Worm (Caenorhabditis elegans): ENCODE results near the gene F56H11.2.
A peak's percentile ranks its signal among the peaks of the same experiment; 100 is the strongest.

The F56H11.2 gene

ce11 chrIV:9510439-9510838 lies 22.5 kb downstream of the F56H11.2 start, which contains the start of gene C33A12.4 (continued):
- TF ChIP-seq ztf-11 (tag; optimal IDR thresholded peaks at IDR 0.05), result no peak
- no peak for TF ChIP-seq fkh-4 (tag; optimal IDR thresholded peaks at IDR 0.05; ENCODE audit: borderline replicate concordance)
- TF ChIP-seq efl-1 (optimal IDR thresholded peaks at IDR 0.05), result no peak
- TF ChIP-seq efl-1 (GFP tag; optimal IDR thresholded peaks at IDR 0.05 in 1 of 2), result peak in 1 of 2 experiments; percentile 62
- TF ChIP-seq nhr-71 (tag; optimal IDR thresholded peaks at IDR 0.05), result peak; percentile 38
- TF ChIP-seq hlh-17 (GFP tag; optimal IDR thresholded peaks at IDR 0.05; ENCODE audit: borderline replicate concordance), result no peak
- TF ChIP-seq lin-13 (GFP tag; optimal IDR thresholded peaks at IDR 0.05), result peak; percentile 5
- no peak for TF ChIP-seq unc-62 (GFP tag; optimal IDR thresholded peaks at IDR 0.05)
- no peak for TF ChIP-seq unc-130 (tag; optimal IDR thresholded peaks at IDR 0.05)
- no peak for TF ChIP-seq nhr-12 (tag; optimal IDR thresholded peaks at IDR 0.05)
- peak; percentile 30 for TF ChIP-seq xbp-1 (tag; optimal IDR thresholded peaks at IDR 0.05)
- TF ChIP-seq mep-1 (tag; optimal IDR thresholded peaks at IDR 0.05), result peak; percentile 14
- TF ChIP-seq sox-4 (tag; optimal IDR thresholded peaks at IDR 0.05), result peak; percentile 50
- no peak for TF ChIP-seq lin-39 (tag; optimal IDR thresholded peaks at IDR 0.05)
- no peak for TF ChIP-seq lsy-2 (tag; optimal IDR thresholded peaks at IDR 0.05)
- TF ChIP-seq ztf-4 (tag; optimal IDR thresholded peaks at IDR 0.05), result peak; percentile 8
- no peak for TF ChIP-seq lin-14 (GFP tag; optimal IDR thresholded peaks at IDR 0.05)
- TF ChIP-seq elt-3 (tag; optimal IDR thresholded peaks at IDR 0.05), result no peak
- no peak for TF ChIP-seq ceh-88 (GFP tag; IDR thresholded peaks at IDR 0.05)
- TF ChIP-seq fos-1 (tag; optimal IDR thresholded peaks at IDR 0.05), result peak; percentile 9
- no peak for TF ChIP-seq isw-1 (GFP tag; IDR thresholded peaks at IDR 0.05)

DNA sequence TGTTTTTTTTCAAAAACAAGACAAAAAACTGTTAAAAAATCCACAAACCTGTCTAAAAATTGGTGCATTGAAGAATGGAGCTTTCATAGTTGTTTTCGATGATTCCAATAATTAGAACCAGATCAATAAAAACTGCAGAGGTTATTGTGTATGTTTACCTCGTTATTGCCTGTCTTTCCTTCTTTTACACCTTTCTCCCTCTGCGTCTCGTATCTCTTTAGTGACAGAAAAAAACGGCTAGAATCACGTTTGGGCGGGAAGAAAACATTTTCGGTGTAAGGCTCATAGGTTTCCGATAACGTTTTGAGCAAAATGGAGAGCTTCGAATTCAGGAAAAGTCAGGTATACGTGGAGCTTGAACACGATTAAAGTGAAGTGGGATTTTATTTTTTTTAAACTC lies 24.4 kb downstream of the F56H11.2 start, which contains the start of gene ethe-1:
TSS of gene ethe-1 (minus strand) at position 150 of the 400 bp plus-strand sequence.
- TF ChIP-seq nhr-20 (tag; optimal IDR thresholded peaks at IDR 0.05) (no peak), unc-86 (tag; optimal IDR thresholded peaks at IDR 0.05) (no peak), ceh-82 (tag; optimal IDR thresholded peaks at IDR 0.05) (no peak), dpl-1 (GFP tag; optimal IDR thresholded peaks at IDR 0.05) (peak in 2 of 3 experiments; percentile 0 to 26), grh-1 (GFP tag; IDR thresholded peaks at IDR 0.05) (no peak), lin-14 (GFP tag; optimal IDR thresholded peaks at IDR 0.05) (no peak), blmp-1 (tag; optimal IDR thresholded peaks at IDR 0.05) (peak; percentile 14), snpc-4 (tag; optimal IDR thresholded peaks at IDR 0.05) (peak; percentile 32), nhr-19 (GFP tag; conservative IDR thresholded peaks at IDR 0.05) (no peak), lin-35 (GFP tag; optimal IDR thresholded peaks at IDR 0.05) (peak in 1 of 2 experiments; percentile 22), efl-1 (optimal IDR thresholded peaks at IDR 0.05) (peak; percentile 3 to 4), efl-1 (GFP tag; optimal IDR thresholded peaks at IDR 0.05 in 1 of 2) (peak in 1 of 2 experiments; percentile 91), hpl-2 (GFP tag; optimal IDR thresholded peaks at IDR 0.05) (no peak), sptf-1 (tag; optimal IDR thresholded peaks at IDR 0.05) (no peak), ama-1 (optimal IDR thresholded peaks at IDR 0.05) (no peak)

ce11 chrIV:9506251-9506650 lies 26.7 kb downstream of the F56H11.2 start, which contains the start of gene ttr-9:
TSS of gene ttr-9 (minus strand) at chrIV:9506351.
- TF ChIP-seq nhr-28 (tag; optimal IDR thresholded peaks at IDR 0.05), result no peak
- TF ChIP-seq mef-2 (tag; optimal IDR thresholded peaks at IDR 0.05), result no peak
- TF ChIP-seq irx-1 (tag; optimal IDR thresholded peaks at IDR 0.05), result no peak
- no peak for TF ChIP-seq skn-1 (tag; optimal IDR thresholded peaks at IDR 0.05)
- no peak for TF ChIP-seq sox-4 (tag; optimal IDR thresholded peaks at IDR 0.05)
- TF ChIP-seq ets-5 (GFP tag; IDR thresholded peaks at IDR 0.05), result no peak
- TF ChIP-seq blmp-1 (tag; optimal IDR thresholded peaks at IDR 0.05), result no peak

DNA sequence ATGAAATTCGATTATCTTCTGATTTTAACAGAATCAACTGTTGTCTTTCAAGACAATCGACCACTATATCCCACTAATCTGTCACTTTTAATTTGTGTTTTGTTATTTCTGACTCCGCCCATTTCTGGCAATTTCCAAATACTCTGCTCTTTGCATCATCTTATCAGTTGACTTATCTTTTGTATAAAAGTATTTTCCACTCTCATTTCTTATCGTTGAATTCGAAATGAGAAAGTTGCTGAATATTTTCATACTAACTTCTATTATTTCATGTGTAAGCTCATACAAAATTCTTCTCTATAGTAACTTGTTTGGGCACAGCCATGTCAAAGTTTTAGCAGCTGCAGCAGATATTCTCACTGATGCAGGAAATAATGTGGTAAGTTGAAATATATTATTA lies 32.9 kb downstream of the F56H11.2 start, which contains the start of gene ugt-21:
TSS of gene ugt-21 (plus strand) at position 212 of the 400 bp plus-strand sequence.
- TF ChIP-seq ceh-63 (GFP tag; optimal IDR thresholded peaks at IDR 0.05) (no peak), hlh-4 (tag; optimal IDR thresholded peaks at IDR 0.05) (no peak), unc-98 (GFP tag; IDR thresholded peaks at IDR 0.05) (no peak), nhr-85 (tag) (no peak), lin-14 (GFP tag; optimal IDR thresholded peaks at IDR 0.05) (no peak), mdl-1 (tag; optimal IDR thresholded peaks at IDR 0.05) (no peak), nhr-20 (tag; optimal IDR thresholded peaks at IDR 0.05) (no peak), efl-1 (optimal IDR thresholded peaks at IDR 0.05) (no peak), efl-1 (GFP tag; optimal IDR thresholded peaks at IDR 0.05 in 1 of 2) (peak in 1 of 2 experiments; percentile 69), nhr-76 (tag; optimal IDR thresholded peaks at IDR 0.05) (no peak), elt-2 (tag; optimal IDR thresholded peaks at IDR 0.05) (peak; percentile 69), xbp-1 (tag; optimal IDR thresholded peaks at IDR 0.05) (no peak)

Data from whole organism, L1 larva.